Worm (Caenorhabditis elegans) whole organism, young adult: ENCODE data around the gene ptr-24.
A peak's percentile ranks its signal among the peaks of the same experiment; 100 is the strongest.

ENCODE experiments used
- B0035.1 ChIP-seq: sonication (generic microtip); optimal IDR thresholded peaks from 2 replicates; lab custom pipeline; 2016; ENCODE audit warnings: missing genetic modification characterization, mild to moderate bottlenecking, missing compliant biosample characterization, missing genotype, missing genetic modification reagents
- C17E4.6 ChIP-seq: fragments of 200-800 bp; sonication (Bioruptor generic); IDR thresholded peaks from 2 replicates; pipeline ENCODE4 v1.3.6; 2022; ENCODE audit warnings: missing genetic modification reagents, missing genetic modification characterization, missing compliant biosample characterization
- D2030.7 ChIP-seq: fragments of 200-800 bp; sonication (Bioruptor generic); IDR thresholded peaks from 2 replicates; pipeline ENCODE4 v1.3.6; 2022; ENCODE audit warnings: missing genetic modification reagents, missing genetic modification characterization, missing compliant biosample characterization
- F55B11.4 ChIP-seq: sonication (generic microtip); optimal IDR thresholded peaks from 2 replicates; lab custom pipeline; 2016; ENCODE audit warnings: missing compliant biosample characterization, missing genetic modification characterization, borderline replicate concordance; ENCODE audit not compliant: insufficient read depth
- F57C9.4 ChIP-seq: sonication (generic microtip); optimal IDR thresholded peaks from 2 replicates; lab custom pipeline; 2017; ENCODE audit warnings: mild to moderate bottlenecking, missing genetic modification characterization, missing compliant biosample characterization
- K12H6.12 ChIP-seq: fragments of 200-800 bp; sonication (Bioruptor generic); optimal IDR thresholded peaks from 2 replicates; lab custom pipeline; 2018; ENCODE audit warnings: mild to moderate bottlenecking, missing genetic modification characterization, missing compliant biosample characterization
- T26A5.8 ChIP-seq: sonication (generic microtip); optimal IDR thresholded peaks from 2 replicates; lab custom pipeline; 2016; ENCODE audit warnings: missing genetic modification characterization, missing compliant biosample characterization
- Y53F4B.3 ChIP-seq: fragments of 200-800 bp; sonication (Bioruptor generic); IDR thresholded peaks from 2 replicates; pipeline ENCODE4 v1.3.6; 2022; ENCODE audit warnings: missing genetic modification reagents, missing genetic modification characterization, missing compliant biosample characterization
- Y53G8AR.9 ChIP-seq: fragments of 200-800 bp; sonication (Bioruptor generic); conservative IDR thresholded peaks from 2 replicates; pipeline ENCODE4 v1.3.6; 2022; ENCODE audit warnings: missing genetic modification reagents, missing genetic modification characterization, missing compliant biosample characterization
- Y95B8A.8 ChIP-seq: fragments of 200-800 bp; sonication (Bioruptor generic); IDR thresholded peaks from 2 replicates; pipeline ENCODE4 v1.3.6; 2022; ENCODE audit warnings: missing genetic modification reagents, missing genetic modification characterization, missing compliant biosample characterization
- ZK185.1 ChIP-seq: sonication (generic microtip); optimal IDR thresholded peaks from 2 replicates; lab custom pipeline; 2016; ENCODE audit warnings: mild to moderate bottlenecking, missing genetic modification characterization, missing compliant biosample characterization; ENCODE audit not compliant: poor library complexity, severe bottlenecking
- akir-1 ChIP-seq: fragments of 200-800 bp; sonication (Bioruptor generic); optimal IDR thresholded peaks from 2 replicates; lab custom pipeline; 2018; ENCODE audit warnings: mild to moderate bottlenecking, missing genetic modification characterization, moderate library complexity, missing compliant biosample characterization
- aptf-2 ChIP-seq: fragments of 200-800 bp; sonication (Bioruptor generic); conservative IDR thresholded peaks from 2 replicates; pipeline ENCODE4 v1.3.6; 2022; ENCODE audit warnings: missing genetic modification reagents, missing genetic modification characterization, missing compliant biosample characterization
- aptf-3 ChIP-seq: fragments of 200-800 bp; sonication (Bioruptor generic); IDR thresholded peaks from 2 replicates; pipeline ENCODE4 v1.3.6; 2022; ENCODE audit warnings: missing genetic modification characterization, missing compliant biosample characterization
- attf-6 ChIP-seq: fragments of 200-800 bp; sonication (Bioruptor generic); IDR thresholded peaks from 2 replicates; pipeline ENCODE4 v1.3.6; 2022; ENCODE audit warnings: missing genetic modification reagents, missing genetic modification characterization, missing compliant biosample characterization
- bed-1 ChIP-seq: fragments of 200-800 bp; sonication (Bioruptor generic); IDR thresholded peaks from 2 replicates; pipeline ENCODE4 v1.3.6; 2022; ENCODE audit warnings: missing genetic modification reagents, missing genetic modification characterization, missing compliant biosample characterization
- cebp-2 ChIP-seq: fragments of 200-800 bp; sonication (Bioruptor generic); IDR thresholded peaks from 2 replicates; pipeline ENCODE4 v1.3.6; 2022; ENCODE audit warnings: missing genetic modification characterization, missing compliant biosample characterization
- ceh-27 ChIP-seq: fragments of 200-800 bp; sonication (Bioruptor generic); optimal IDR thresholded peaks from 2 replicates; lab custom pipeline; 2018; ENCODE audit warnings: mild to moderate bottlenecking, missing genetic modification characterization, moderate library complexity, missing compliant biosample characterization
- ceh-58 ChIP-seq: fragments of 200-800 bp; sonication (Bioruptor generic); IDR thresholded peaks from 2 replicates; pipeline ENCODE4 v1.3.6; 2022; ENCODE audit warnings: missing genetic modification characterization, missing compliant biosample characterization
- ceh-91 ChIP-seq: fragments of 200-800 bp; sonication (Bioruptor generic); IDR thresholded peaks from 2 replicates; pipeline ENCODE4 v1.3.6; 2022; ENCODE audit warnings: missing genetic modification reagents, missing genetic modification characterization, missing compliant biosample characterization
- chd-7 ChIP-seq: sonication (generic microtip); optimal IDR thresholded peaks from 2 replicates; lab custom pipeline; 2016; ENCODE audit warnings: mild to moderate bottlenecking, missing genetic modification characterization, moderate library complexity, missing compliant biosample characterization
- dpff-1 ChIP-seq: sonication (generic microtip); optimal IDR thresholded peaks from 2 replicates; lab custom pipeline; 2017; ENCODE audit warnings: mild to moderate bottlenecking, missing genetic modification characterization, missing compliant biosample characterization
- dpl-1 ChIP-seq: fragments of 150-350 bp; optimal IDR thresholded peaks from 2 replicates; lab custom pipeline; 2014; ENCODE audit warnings: missing biosample characterization, missing genetic modification reagents, missing genetic modification characterization
- egrh-3 ChIP-seq: fragments of 200-800 bp; sonication (Bioruptor generic); IDR thresholded peaks from 2 replicates; pipeline ENCODE4 v1.3.6; 2022; ENCODE audit warnings: missing genetic modification reagents, missing genetic modification characterization, missing compliant biosample characterization
- hmg-1.2 ChIP-seq: fragments of 200-800 bp; sonication (Bioruptor generic); IDR thresholded peaks from 2 replicates; pipeline ENCODE4 v1.3.6; 2022; ENCODE audit warnings: missing genetic modification reagents, missing genetic modification characterization, missing compliant biosample characterization
- hmg-20 ChIP-seq: fragments of 200-800 bp; sonication (Bioruptor generic); IDR thresholded peaks from 2 replicates; pipeline ENCODE4 v1.3.6; 2022; ENCODE audit warnings: missing genetic modification reagents, missing genetic modification characterization, missing compliant biosample characterization
- hsf-1 ChIP-seq: fragments of 200-800 bp; sonication (Bioruptor generic); IDR thresholded peaks from 2 replicates; pipeline ENCODE4 v1.3.6; 2022; ENCODE audit warnings: missing genetic modification reagents, missing genetic modification characterization, missing compliant biosample characterization
- let-526 ChIP-seq: fragments of 200-800 bp; sonication (Bioruptor generic); IDR thresholded peaks from 2 replicates; pipeline ENCODE4 v1.3.6; 2022; ENCODE audit warnings: missing genetic modification reagents, missing genetic modification characterization, missing compliant biosample characterization
- lin-26 ChIP-seq: fragments of 200-800 bp; sonication (Bioruptor generic); IDR thresholded peaks from 2 replicates; pipeline ENCODE4 v1.3.6; 2022; ENCODE audit warnings: missing genetic modification reagents, missing genetic modification characterization, missing compliant biosample characterization
- lin-54 ChIP-seq: fragments of 200-800 bp; sonication (Bioruptor generic); optimal IDR thresholded peaks from 2 replicates; lab custom pipeline; 2018; ENCODE audit warnings: mild to moderate bottlenecking, missing genetic modification characterization, missing compliant biosample characterization
- lir-1 ChIP-seq: fragments of 200-800 bp; sonication (Bioruptor generic); conservative IDR thresholded peaks from 2 replicates; pipeline ENCODE4 v1.3.6; 2022; ENCODE audit warnings: missing genetic modification reagents, missing genetic modification characterization, missing compliant biosample characterization
- lsy-27 ChIP-seq: sonication (generic microtip); optimal IDR thresholded peaks from 2 replicates; lab custom pipeline; 2017; ENCODE audit warnings: missing genetic modification characterization, mild to moderate bottlenecking, missing compliant biosample characterization, antibody characterized with exemption, missing genotype, borderline replicate concordance; ENCODE audit not compliant: insufficient read depth
- madf-10 ChIP-seq: sonication (generic microtip); optimal IDR thresholded peaks from 2 replicates; lab custom pipeline; 2016; ENCODE audit warnings: mild to moderate bottlenecking, missing genetic modification characterization, missing compliant biosample characterization
- madf-8 ChIP-seq: fragments of 200-800 bp; sonication (Bioruptor generic); conservative IDR thresholded peaks from 2 replicates; pipeline ENCODE4 v1.3.6; 2022; ENCODE audit warnings: missing genetic modification reagents, missing genetic modification characterization, missing compliant biosample characterization
- nfyb-1 ChIP-seq: fragments of 200-800 bp; sonication (Bioruptor generic); IDR thresholded peaks from 2 replicates; pipeline ENCODE4 v1.3.6; 2022; ENCODE audit warnings: missing genetic modification reagents, missing genetic modification characterization, missing compliant biosample characterization
- pbrm-1 ChIP-seq: fragments of 200-800 bp; sonication (Bioruptor generic); IDR thresholded peaks from 2 replicates; pipeline ENCODE4 v1.3.6; 2022; ENCODE audit warnings: missing genetic modification reagents, missing genetic modification characterization, missing compliant biosample characterization
- sdz-38 ChIP-seq: sonication (generic microtip); optimal IDR thresholded peaks from 2 replicates; lab custom pipeline; 2016; ENCODE audit warnings: missing genotype, missing genetic modification characterization, missing compliant biosample characterization
- snpc-1.1 ChIP-seq: sonication (generic microtip); optimal IDR thresholded peaks from 2 replicates; lab custom pipeline; 2017; ENCODE audit warnings: missing genetic modification characterization, mild to moderate bottlenecking, missing compliant biosample characterization, antibody characterized with exemption, moderate library complexity, missing genotype, missing genetic modification reagents; ENCODE audit not compliant: insufficient read depth
- snpc-1.3 ChIP-seq: sonication (generic microtip); optimal IDR thresholded peaks from 2 replicates; lab custom pipeline; 2017; ENCODE audit warnings: missing genetic modification characterization, mild to moderate bottlenecking, missing compliant biosample characterization, antibody characterized with exemption, moderate library complexity, missing genotype, missing genetic modification reagents; ENCODE audit not compliant: insufficient read depth
- snpc-3.4 ChIP-seq: sonication (generic microtip); optimal IDR thresholded peaks from 2 replicates; lab custom pipeline; 2017; ENCODE audit warnings: missing genetic modification characterization, mild to moderate bottlenecking, missing compliant biosample characterization, antibody characterized with exemption, moderate library complexity, missing genotype, missing genetic modification reagents
- tbx-9 ChIP-seq: sonication (generic microtip); optimal IDR thresholded peaks from 2 replicates; lab custom pipeline; 2016; ENCODE audit warnings: borderline replicate concordance, missing genetic modification characterization, inconsistent platforms, missing compliant biosample characterization
- unc-62 ChIP-seq: fragments of 150-350 bp; optimal IDR thresholded peaks from 2 replicates; lab custom pipeline; 2014; ENCODE audit warnings: missing biosample characterization, missing genetic modification reagents, missing genetic modification characterization
- zfh-2 ChIP-seq: fragments of 200-800 bp; sonication (Bioruptor generic); conservative IDR thresholded peaks from 2 replicates; pipeline ENCODE4 v1.3.6; 2022; ENCODE audit warnings: missing genetic modification reagents, missing genetic modification characterization, missing compliant biosample characterization
- ztf-22 ChIP-seq: fragments of 200-800 bp; sonication (Bioruptor generic); optimal IDR thresholded peaks from 2 replicates; lab custom pipeline; 2018; ENCODE audit warnings: mild to moderate bottlenecking, missing genetic modification characterization, moderate library complexity, missing compliant biosample characterization
- ztf-26 ChIP-seq: sonication (generic microtip); optimal IDR thresholded peaks from 2 replicates; lab custom pipeline; 2017; ENCODE audit warnings: missing genetic modification characterization, missing compliant biosample characterization
- ztf-28 ChIP-seq: fragments of 200-800 bp; sonication (Bioruptor generic); IDR thresholded peaks from 2 replicates; pipeline ENCODE4 v1.3.6; 2022; ENCODE audit warnings: missing genetic modification reagents, missing genetic modification characterization, missing compliant biosample characterization

The ptr-24 gene

DNA sequence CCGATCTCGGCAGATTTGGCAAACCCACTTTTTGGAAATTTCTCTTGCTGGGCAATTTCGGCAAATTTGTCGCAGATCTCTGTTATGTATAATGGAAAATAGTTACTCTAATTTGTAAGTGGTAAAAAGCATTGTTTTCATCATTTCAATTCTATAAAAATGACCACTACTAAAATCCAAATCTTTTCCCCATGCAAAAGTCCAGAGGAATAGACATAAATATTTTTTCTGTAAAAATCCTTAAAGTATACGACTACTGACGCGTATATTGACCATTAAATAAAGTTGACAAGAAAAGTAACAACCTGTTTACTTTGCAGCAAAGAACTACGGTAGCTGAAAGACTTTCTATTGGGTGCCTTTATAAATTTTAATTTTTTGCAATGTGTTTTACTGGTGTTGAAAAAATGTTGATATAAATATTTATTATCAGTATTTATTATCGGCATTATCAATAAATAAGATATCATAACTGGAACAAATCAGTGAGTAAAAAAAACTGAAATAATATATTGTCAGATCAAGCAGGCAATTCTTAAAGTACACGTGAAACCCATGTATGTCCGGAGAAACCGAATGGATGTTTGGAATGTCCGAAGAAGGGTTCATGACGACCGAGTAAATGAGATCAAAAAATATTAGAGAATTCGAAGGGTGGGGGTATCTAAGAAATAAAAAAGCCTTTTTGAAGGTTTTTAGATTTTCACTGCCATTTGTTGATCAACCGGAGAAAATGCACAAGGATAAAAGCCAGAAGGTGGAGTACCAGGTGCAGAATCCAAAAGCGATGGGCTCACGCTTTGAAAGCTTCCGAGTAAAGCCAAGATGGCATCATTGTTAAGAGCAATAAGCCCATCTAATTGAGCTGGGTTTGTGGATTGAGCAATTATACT is 11.6 kb downstream of the ptr-24 start (continued):
- TF ChIP-seq ZK185.1 (peak; percentile 45), ceh-91 (no peak), hmg-1.2 (GFP tag; lab: Robert Waterston, UW) (no peak), D2030.7 (GFP tag; lab: Robert Waterston, UW) (no peak), B0035.1 (tag; lab: Kevin White, UChicago) (peak; percentile 19), F57C9.4 (tag; lab: Kevin White, UChicago) (no peak), ztf-28 (GFP tag; lab: Robert Waterston, UW) (no peak), ceh-58 (no peak), ceh-27 (GFP tag; lab: Kevin White, UChicago) (no peak), lir-1 (GFP tag; lab: Robert Waterston, UW) (0 out of 2 replicates have a peak, but pooled peaks have one; percentile 26), cebp-2 (GFP tag; lab: Robert Waterston, UW) (0 out of 2 replicates have a peak, but pooled peaks have one; percentile 4), C17E4.6 (GFP tag; lab: Robert Waterston, UW) (no peak), snpc-3.4 (tag; lab: Kevin White, UChicago) (no peak), tbx-9 (no peak), ztf-26 (peak; percentile 61), dpl-1 (GFP tag; lab: Kevin White, UChicago) (no peak), let-526 (GFP tag; lab: Robert Waterston, UW) (no peak), sdz-38 (tag; lab: Kevin White, UChicago) (no peak), ztf-22 (GFP tag; lab: Kevin White, UChicago) (no peak), F55B11.4 (tag; lab: Kevin White, UChicago) (no peak), aptf-2 (GFP tag; lab: Robert Waterston, UW) (no peak), Y53F4B.3 (no peak), madf-10 (tag; lab: Kevin White, UChicago) (peak; percentile 23), bed-1 (GFP tag; lab: Robert Waterston, UW) (no peak), hsf-1 (GFP tag; lab: Robert Waterston, UW) (peak; percentile 36; the same call in 1 of the 2 replicates), nfyb-1 (GFP tag; lab: Robert Waterston, UW) (peak; percentile 83), snpc-1.1 (tag; lab: Kevin White, UChicago) (no peak), dpff-1 (tag; lab: Kevin White, UChicago) (no peak), pbrm-1 (GFP tag; lab: Robert Waterston, UW) (no peak), chd-7 (tag; lab: Kevin White, UChicago) (peak; percentile 47), hmg-20 (no peak), attf-6 (GFP tag; lab: Robert Waterston, UW) (no peak), madf-8 (GFP tag; lab: Robert Waterston, UW) (no peak), lin-26 (GFP tag; lab: Robert Waterston, UW) (peak; percentile 52; the same call in 1 of the 2 replicates), Y53G8AR.9 (GFP tag; lab: Robert Waterston, UW) (peak; percentile 80), zfh-2 (GFP tag; lab: Robert Waterston, UW) (no peak), K12H6.12 (tag; lab: Kevin White, UChicago) (no peak), snpc-1.3 (tag; lab: Kevin White, UChicago) (no peak), aptf-3 (GFP tag; lab: Robert Waterston, UW) (no peak), lsy-27 (no peak), Y95B8A.8 (no peak), egrh-3 (GFP tag; lab: Robert Waterston, UW) (no peak), lin-54 (GFP tag; lab: Kevin White, UChicago) (peak; percentile 1), unc-62 (no peak), T26A5.8 (no peak), akir-1 (GFP tag; lab: Kevin White, UChicago) (no peak)
